Worm (Caenorhabditis elegans): ENCODE results near the gene F02A9.7.

ce11 chrIII:9103643-9104042 lies 28.2 kb upstream of the F02A9.7 start, which contains the start of gene dos-1:
- TF ChIP-seq pha-4 (tag; optimal IDR thresholded peaks at IDR 0.05) (no peak), elt-1 (tag; optimal IDR thresholded peaks at IDR 0.05; ENCODE audit: borderline replicate concordance, insufficient read depth) (no peak), ham-2 (GFP tag; optimal IDR thresholded peaks at IDR 0.05) (no peak), ces-1 (GFP tag; optimal IDR thresholded peaks at IDR 0.05) (no peak), mep-1 (tag; optimal IDR thresholded peaks at IDR 0.05) (no peak), nhr-76 (tag; optimal IDR thresholded peaks at IDR 0.05) (no peak), nhr-237 (tag; optimal IDR thresholded peaks at IDR 0.05) (no peak), elt-3 (tag; optimal IDR thresholded peaks at IDR 0.05) (no peak), lin-13 (tag; optimal IDR thresholded peaks at IDR 0.05) (no peak), blmp-1 (tag; optimal IDR thresholded peaks at IDR 0.05) (no peak), M03D4.4 (tag; optimal IDR thresholded peaks at IDR 0.05) (no peak), nhr-2 (tag; optimal IDR thresholded peaks at IDR 0.05) (no peak)

Data from whole organism, mixed stage, embryonic.